Fruit fly (Drosophila melanogaster) whole organism, wandering third instar larva: ENCODE data around the gene p24-2.

Source experiments
- CG32264 ChIP-seq: fragments of 200-800 bp; sonication (Bioruptor generic); optimal IDR thresholded peaks from 2 replicates; lab custom pipeline; 2016; ENCODE audit warnings: missing biosample characterization, missing genetic modification characterization
- CG9705 ChIP-seq: fragments of 200-800 bp; sonication (Bioruptor generic); optimal IDR thresholded peaks from 2 replicates; lab custom pipeline; 2018; ENCODE audit warnings: missing biosample characterization, mild to moderate bottlenecking, missing genetic modification characterization
- CrebA ChIP-seq: fragments of 200-800 bp; sonication (Bioruptor generic); optimal IDR thresholded peaks from 2 replicates; lab custom pipeline; 2016; ENCODE audit warnings: missing biosample characterization, mild to moderate bottlenecking, missing genetic modification characterization, borderline replicate concordance
- Dfd ChIP-seq: fragments of >200 bp; optimal IDR thresholded peaks from 2 replicates; lab custom pipeline; 2017; ENCODE audit warnings: missing biosample characterization, missing genetic modification characterization
- Dif ChIP-seq: fragments of 200-275, 200-300 bp; sonication (Bioruptor generic); optimal IDR thresholded peaks from 2 replicates; lab custom pipeline; 2018; ENCODE audit warnings: missing biosample characterization, missing genetic modification characterization; ENCODE audit not compliant: partially characterized antibody
- GATAd ChIP-seq: sonication (Bioruptor generic); optimal IDR thresholded peaks from 2 replicates; lab custom pipeline; 2016; ENCODE audit warnings: missing biosample characterization, missing genetic modification characterization
- HLH106 ChIP-seq: fragments of 200-800 bp; optimal IDR thresholded peaks from 3 replicates; lab custom pipeline; 2019; ENCODE audit warnings: missing biosample characterization, mild to moderate bottlenecking, missing genetic modification characterization, moderate library complexity
- Hnf4 ChIP-seq: fragments of 200-800 bp; sonication (Bioruptor generic); optimal IDR thresholded peaks from 2 replicates; lab custom pipeline; 2016; ENCODE audit warnings: missing biosample characterization, mild to moderate bottlenecking, missing genetic modification characterization
- Hr78 ChIP-seq: fragments of >200 bp; optimal IDR thresholded peaks from 2 replicates; lab custom pipeline; 2017; ENCODE audit warnings: missing biosample characterization, missing genetic modification characterization
- Mio ChIP-seq: sonication (Bioruptor generic); optimal IDR thresholded peaks from 2 replicates; lab custom pipeline; 2016; ENCODE audit warnings: missing biosample characterization, missing genetic modification characterization
- N ChIP-seq: fragments of >200 bp; optimal IDR thresholded peaks from 2 replicates; lab custom pipeline; 2018; ENCODE audit warnings: missing biosample characterization, missing external identifiers, missing genetic modification characterization
- OdsH ChIP-seq: fragments of 200-800 bp; sonication (Bioruptor generic); optimal IDR thresholded peaks from 2 replicates; lab custom pipeline; 2016; ENCODE audit warnings: missing biosample characterization, mild to moderate bottlenecking, missing genetic modification characterization
- Rel ChIP-seq, 2 experiments: fragments of 200-800 bp; sonication (Bioruptor generic) in 1 of 2; optimal IDR thresholded peaks; 2 replicates in 1 of 2; 3 replicates in 1 of 2; lab custom pipeline; 2016 to 2019; ENCODE audit warnings: mild to moderate bottlenecking in 2 of 2, missing biosample characterization in 2 of 2, missing genetic modification characterization in 2 of 2, moderate library complexity in 1 of 2
- Sp1 ChIP-seq: fragments of 200-800 bp; sonication (Bioruptor generic); optimal IDR thresholded peaks from 3 replicates; lab custom pipeline; 2019; ENCODE audit warnings: missing biosample characterization, mild to moderate bottlenecking, missing genetic modification characterization, moderate library complexity
- br ChIP-seq: fragments of 200-800 bp; sonication (Bioruptor generic); optimal IDR thresholded peaks from 2 replicates; lab custom pipeline; 2016; ENCODE audit warnings: missing biosample characterization, missing genetic modification characterization
- brk ChIP-seq: fragments of 200-800 bp; sonication (Bioruptor generic); optimal IDR thresholded peaks from 2 replicates; lab custom pipeline; 2016; ENCODE audit warnings: missing biosample characterization, mild to moderate bottlenecking, missing genetic modification characterization
- dl ChIP-seq, 2 experiments: fragments of 175-275, 200-275 bp in 1 of 2; fragments of 200-275 bp in 1 of 2; sonication (Bioruptor generic); optimal IDR thresholded peaks; lab custom pipeline; 2018; ENCODE audit warnings: mild to moderate bottlenecking in 2 of 2, missing biosample characterization in 2 of 2, missing genetic modification characterization in 2 of 2, moderate library complexity in 2 of 2; ENCODE audit not compliant: partially characterized antibody in 2 of 2, insufficient read depth in 1 of 2
- dmrt93B ChIP-seq: fragments of 200-800 bp; sonication (Bioruptor generic); optimal IDR thresholded peaks from 2 replicates; lab custom pipeline; 2018; ENCODE audit warnings: missing biosample characterization, mild to moderate bottlenecking, missing genetic modification characterization
- dsf ChIP-seq: sonication (Bioruptor generic); optimal IDR thresholded peaks from 2 replicates; lab custom pipeline; 2016; ENCODE audit warnings: missing biosample characterization, missing genetic modification characterization, borderline replicate concordance
- ey ChIP-seq: fragments of 200-800 bp; sonication (Bioruptor generic); optimal IDR thresholded peaks from 2 replicates; lab custom pipeline; 2016; ENCODE audit warnings: missing biosample characterization, missing genetic modification characterization
- foxo ChIP-seq, 2 experiments: fragments of 200-800 bp; sonication (Bioruptor generic); optimal IDR thresholded peaks; 2 replicates in 1 of 2; 3 replicates in 1 of 2; lab custom pipeline; 2016 to 2017; ENCODE audit warnings: missing biosample characterization in 2 of 2, missing genetic modification characterization in 2 of 2
- fru ChIP-seq: fragments of 200-800 bp; sonication (Bioruptor generic); optimal IDR thresholded peaks from 3 replicates; lab custom pipeline; 2016; ENCODE audit warnings: missing biosample characterization, mild to moderate bottlenecking, missing genetic modification characterization
- h ChIP-seq: fragments of 200-800 bp; sonication (Bioruptor generic); optimal IDR thresholded peaks from 3 replicates; lab custom pipeline; 2016; ENCODE audit warnings: missing biosample characterization, mild to moderate bottlenecking, missing genetic modification characterization
- jim ChIP-seq: fragments of 175-275, 200-325 bp; sonication (Bioruptor generic); optimal IDR thresholded peaks from 2 replicates; lab custom pipeline; 2016; ENCODE audit warnings: missing biosample characterization, mild to moderate bottlenecking, missing genetic modification characterization
- pan ChIP-seq: fragments of >200 bp; optimal IDR thresholded peaks from 2 replicates; lab custom pipeline; 2017
- psq ChIP-seq: fragments of 200-800 bp; sonication (Bioruptor generic); optimal IDR thresholded peaks from 3 replicates; lab custom pipeline; 2017; ENCODE audit warnings: missing biosample characterization, mild to moderate bottlenecking, missing genetic modification characterization, moderate library complexity
- rgr ChIP-seq: fragments of 200-800 bp; sonication (Bioruptor generic); optimal IDR thresholded peaks from 3 replicates; lab custom pipeline; 2016; ENCODE audit warnings: missing biosample characterization, mild to moderate bottlenecking, missing genetic modification characterization
- sage ChIP-seq: fragments of 200-800 bp; sonication (Bioruptor generic); optimal IDR thresholded peaks from 2 replicates; lab custom pipeline; 2016; ENCODE audit warnings: missing biosample characterization, mild to moderate bottlenecking, missing genetic modification characterization
- sv ChIP-seq: fragments of 200-800 bp; sonication (Bioruptor generic); optimal IDR thresholded peaks from 3 replicates; lab custom pipeline; 2016; ENCODE audit warnings: missing biosample characterization, missing genetic modification characterization
- tai ChIP-seq: sonication (Bioruptor generic); optimal IDR thresholded peaks from 2 replicates; lab custom pipeline; 2016; ENCODE audit warnings: missing biosample characterization, missing genetic modification characterization
- usp ChIP-seq: fragments of >200 bp; optimal IDR thresholded peaks from 2 replicates; lab custom pipeline; 2017; ENCODE audit warnings: missing biosample characterization, missing genetic modification characterization
- woc ChIP-seq: sonication (Bioruptor generic); optimal IDR thresholded peaks from 2 replicates; lab custom pipeline; 2016; ENCODE audit warnings: missing biosample characterization, mild to moderate bottlenecking, missing genetic modification characterization

p24-2 gene

dm6 chr3R:9704183-9705007, 11.8 kb upstream of the p24-2 start (continued):
- TF ChIP-seq jim (GFP tag; lab: Kevin White, UChicago) (no peak), CG32264 (GFP tag; lab: Kevin White, UChicago) (no peak), dsf (no peak)
- TF ChIP-seq, all 38 proteins: peak for 12

- TF ChIP-seq sv (GFP tag; lab: Kevin White, UChicago) (no peak), OdsH (GFP tag; lab: Kevin White, UChicago) (no peak), woc (GFP tag; lab: Kevin White, UChicago) (no peak), fru (no peak), jim (GFP tag; lab: Kevin White, UChicago) (no peak), Hr78 (GFP tag; lab: Kevin White, UChicago) (no peak), Dif (GFP tag; lab: Kevin White, UChicago) (no peak), foxo (GFP tag; optimal IDR thresholded peaks at IDR 0.05; lab: Kevin White, UChicago) (no peak), Dfd (GFP tag; lab: Kevin White, UChicago) (no peak), Mio (GFP tag; lab: Kevin White, UChicago) (no peak), rgr (GFP tag; lab: Kevin White, UChicago) (no peak), Rel (GFP tag; optimal IDR thresholded peaks at IDR 0.05; lab: Kevin White, UChicago) (no peak), Rel (tag; optimal IDR thresholded peaks at IDR 0.05; lab: Kevin White, UChicago) (no peak), psq (GFP tag; lab: Kevin White, UChicago) (no peak), usp (no peak), pan (lab: Kevin White, UChicago) (no peak)
Observed at dm6 chr3R:9703273-9703672, 10.7 kb upstream of the p24-2 start.

dm6 chr3R:9702567-9702966, 10.0 kb upstream of the p24-2 start:
- no peak for TF ChIP-seq CG9705 (GFP tag; lab: Kevin White, UChicago)
- TF ChIP-seq sv (GFP tag; lab: Kevin White, UChicago) = peak; percentile 91
- no peak for TF ChIP-seq usp
- no peak for TF ChIP-seq CrebA
- no peak for TF ChIP-seq dl (GFP tag; optimal IDR thresholded peaks at IDR 0.05; lab: Kevin White, UChicago; ENCODE audit: insufficient read depth in 1 of 2, partially characterized antibody in 2 of 2)
- TF ChIP-seq OdsH (GFP tag; lab: Kevin White, UChicago) = peak; percentile 58
- TF ChIP-seq woc (GFP tag; lab: Kevin White, UChicago) = peak; percentile 9
- TF ChIP-seq sage = no peak
- peak; percentile 37 for TF ChIP-seq br (GFP tag; lab: Kevin White, UChicago)
- TF ChIP-seq psq (GFP tag; lab: Kevin White, UChicago) = peak; percentile 32
- TF ChIP-seq N (GFP tag; lab: Kevin White, UChicago) = no peak
- TF ChIP-seq dmrt93B (GFP tag; lab: Kevin White, UChicago) = no peak
- TF ChIP-seq HLH106 (tag; lab: Kevin White, UChicago) = peak; percentile 38
- no peak for TF ChIP-seq tai (GFP tag; lab: Kevin White, UChicago)
- TF ChIP-seq foxo (GFP tag; optimal IDR thresholded peaks at IDR 0.05; lab: Kevin White, UChicago) = peak in 1 of 2 experiments; percentile 65
- TF ChIP-seq pan (lab: Kevin White, UChicago) = no peak
- peak; percentile 67 for TF ChIP-seq ey (GFP tag; lab: Kevin White, UChicago)
- TF ChIP-seq jim (GFP tag; lab: Kevin White, UChicago) = no peak
- peak; percentile 67 for TF ChIP-seq Hnf4 (GFP tag; lab: Kevin White, UChicago)
- no peak for TF ChIP-seq Dfd (GFP tag; lab: Kevin White, UChicago)
- TF ChIP-seq Rel (GFP tag; optimal IDR thresholded peaks at IDR 0.05; lab: Kevin White, UChicago) = peak; percentile 36
- TF ChIP-seq Rel (tag; optimal IDR thresholded peaks at IDR 0.05; lab: Kevin White, UChicago) = no peak
- TF ChIP-seq h = peak; percentile 74
- no peak for TF ChIP-seq Hr78 (GFP tag; lab: Kevin White, UChicago)
- TF ChIP-seq GATAd = peak; percentile 16
- peak; percentile 77 for TF ChIP-seq rgr (GFP tag; lab: Kevin White, UChicago)
- peak; percentile 23 for TF ChIP-seq fru
- peak; percentile 22 for TF ChIP-seq Sp1 (GFP tag; lab: Kevin White, UChicago)
- peak; percentile 39 for TF ChIP-seq dsf

dm6 chr3R:9701897-9702296, 9.3 kb upstream of the p24-2 start:
- TF ChIP-seq rgr (GFP tag; lab: Kevin White, UChicago) (peak; percentile 23), usp (no peak), Dfd (GFP tag; lab: Kevin White, UChicago) (no peak), foxo (GFP tag; optimal IDR thresholded peaks at IDR 0.05; lab: Kevin White, UChicago) (no peak), Sp1 (GFP tag; lab: Kevin White, UChicago) (no peak), OdsH (GFP tag; lab: Kevin White, UChicago) (no peak), brk (no peak), Rel (GFP tag; optimal IDR thresholded peaks at IDR 0.05; lab: Kevin White, UChicago) (no peak), Rel (tag; optimal IDR thresholded peaks at IDR 0.05; lab: Kevin White, UChicago) (no peak), ey (GFP tag; lab: Kevin White, UChicago) (no peak), GATAd (no peak), CG32264 (GFP tag; lab: Kevin White, UChicago) (no peak), pan (lab: Kevin White, UChicago) (no peak), dmrt93B (GFP tag; lab: Kevin White, UChicago) (no peak), sage (peak; percentile 22), Dif (GFP tag; lab: Kevin White, UChicago) (no peak), sv (GFP tag; lab: Kevin White, UChicago) (no peak)
